Fruit fly (Drosophila melanogaster) whole organism, embryonic: ENCODE results near the gene CG10147.

Experiments
- CG16863 ChIP-seq: fragments of 200-800 bp; sonication (Bioruptor generic); optimal IDR thresholded peaks from 3 replicates; lab custom pipeline; 2016; ENCODE audit warnings: missing biosample characterization, missing genetic modification characterization
- CG6689 ChIP-seq: fragments of 200-800 bp; sonication (Bioruptor generic); IDR thresholded peaks from 2 replicates; pipeline ENCODE4 v1.3.6; 2022; ENCODE audit warnings: missing biosample characterization, missing genetic modification characterization
- CG8388 ChIP-seq: fragments of 200-800 bp; sonication (Bioruptor generic); optimal IDR thresholded peaks from 2 replicates; lab custom pipeline; 2019; ENCODE audit warnings: missing biosample characterization, mild to moderate bottlenecking, missing genetic modification characterization, moderate library complexity
- Eip74EF ChIP-seq, 2 experiments: fragments of 200-800 bp in 1 of 2; fragments of >200 bp in 1 of 2; sonication (Bioruptor generic) in 1 of 2; optimal IDR thresholded peaks; 2 replicates each; lab custom pipeline; 2017 to 2019; ENCODE audit warnings: missing biosample characterization in 2 of 2, missing genetic modification characterization in 2 of 2, mild to moderate bottlenecking in 1 of 2, moderate library complexity in 1 of 2
- Lpt ChIP-seq: fragments of >200 bp; optimal IDR thresholded peaks from 2 replicates; lab custom pipeline; 2018; ENCODE audit warnings: missing biosample characterization, missing genetic modification characterization
- Nf-YC ChIP-seq: fragments of 200-800 bp; optimal IDR thresholded peaks from 3 replicates; lab custom pipeline; 2019; ENCODE audit warnings: missing biosample characterization, mild to moderate bottlenecking, missing genetic modification characterization, moderate library complexity
- gt ChIP-seq: fragments of 200-800 bp; sonication (Bioruptor generic); IDR thresholded peaks from 2 replicates; pipeline ENCODE4 v1.3.6; 2022; ENCODE audit warnings: missing biosample characterization, missing genetic modification characterization

DNA sequence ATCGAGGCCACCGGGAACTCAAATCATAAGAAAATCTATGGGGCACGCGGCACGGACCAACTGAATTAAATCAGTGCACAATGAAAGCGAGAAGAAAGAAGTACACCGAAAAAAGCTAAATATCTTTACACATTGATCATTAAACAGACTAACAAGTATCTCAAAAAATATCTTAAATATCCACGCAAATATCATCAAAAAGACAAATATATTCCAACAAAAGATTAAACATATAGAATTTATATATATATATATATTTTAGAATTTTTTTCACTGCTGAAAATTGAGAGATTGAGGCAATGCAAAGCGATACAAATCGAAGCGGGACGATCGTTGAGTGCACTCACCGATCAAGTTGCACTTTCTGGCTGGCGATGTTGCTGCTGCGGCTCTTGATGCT lies 32.8 kb downstream of the CG10147 start:
- no peak for TF ChIP-seq CG8388
- no peak for TF ChIP-seq Lpt
- TF ChIP-seq CG16863, result no peak
- no peak for TF ChIP-seq Eip74EF (GFP tag; optimal IDR thresholded peaks at IDR 0.05; lab: Kevin White, UChicago)
- no peak for TF ChIP-seq Nf-YC (tag; lab: Kevin White, UChicago)
- no peak for TF ChIP-seq CG6689
- TF ChIP-seq gt, result no peak
